Worm (Caenorhabditis elegans): ENCODE measurements around the gene ddl-1.

DNA sequence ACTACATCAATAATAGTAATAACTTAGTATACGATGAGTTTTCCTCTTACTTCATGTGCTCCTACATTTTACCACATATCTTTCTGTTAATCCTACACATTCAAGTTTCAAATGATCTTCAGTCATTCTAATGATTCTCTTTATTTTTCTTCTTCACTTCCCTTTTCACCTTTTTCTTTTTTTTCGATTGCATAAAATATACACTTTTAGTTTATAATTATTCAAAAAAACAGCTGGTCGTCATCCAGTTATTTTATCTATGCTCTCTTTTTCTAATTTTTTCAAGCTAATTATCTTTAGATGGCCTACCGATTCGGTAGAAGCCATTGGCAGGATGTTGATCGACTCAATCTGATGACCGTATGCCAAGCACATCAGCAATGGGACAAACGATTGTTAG lies 6.0 kb upstream of the ddl-1 start, which contains the start of gene F59E12.1:
- TF ChIP-seq elt-3 (tag; optimal IDR thresholded peaks at IDR 0.05) (no peak), elt-1 (tag; optimal IDR thresholded peaks at IDR 0.05) (no peak), elt-2 (tag; optimal IDR thresholded peaks at IDR 0.05) (no peak), nhr-23 (tag; optimal IDR thresholded peaks at IDR 0.05) (no peak), skn-1 (tag; optimal IDR thresholded peaks at IDR 0.05) (no peak), ztf-4 (tag; optimal IDR thresholded peaks at IDR 0.05) (no peak), nhr-11 (tag; optimal IDR thresholded peaks at IDR 0.05) (no peak), aly-2 (tag; optimal IDR thresholded peaks at IDR 0.05) (no peak), unc-39 (tag; optimal IDR thresholded peaks at IDR 0.05) (no peak), ceh-82 (tag; optimal IDR thresholded peaks at IDR 0.05) (no peak), nhr-25 (tag; optimal IDR thresholded peaks at IDR 0.05) (no peak)
